Fruit fly (Drosophila melanogaster) whole organism, prepupa: ENCODE measurements around the gene CG45544.

Experiments used
- Blimp-1 ChIP-seq: fragments of 200-800 bp; sonication (Bioruptor generic); optimal IDR thresholded peaks from 3 replicates; lab custom pipeline; 2017; ENCODE audit warnings: missing biosample characterization, missing genetic modification characterization, mild to moderate bottlenecking, moderate library complexity, missing genetic modification reagents
- CG10669 ChIP-seq: fragments of 200-800 bp; sonication (Bioruptor generic); optimal IDR thresholded peaks from 3 replicates; lab custom pipeline; 2018; ENCODE audit warnings: missing biosample characterization, mild to moderate bottlenecking, missing genetic modification characterization, moderate library complexity
- CG11762 ChIP-seq: fragments of 200-800 bp; sonication (Bioruptor generic); optimal IDR thresholded peaks from 3 replicates; lab custom pipeline; 2016; ENCODE audit warnings: missing biosample characterization, missing genetic modification characterization; ENCODE audit not compliant: insufficient read depth
- CG11902 ChIP-seq: fragments of 200-800 bp; sonication (Bioruptor generic); optimal IDR thresholded peaks from 3 replicates; lab custom pipeline; 2016; ENCODE audit warnings: missing biosample characterization, missing genetic modification characterization
- CG15336 ChIP-seq: fragments of 200-800 bp; sonication (Bioruptor generic); IDR thresholded peaks from 2 replicates; pipeline ENCODE4 v1.3.6; 2022; ENCODE audit warnings: missing biosample characterization, missing genetic modification characterization
- CG16779 ChIP-seq: fragments of 200-800 bp; sonication (Bioruptor generic); optimal IDR thresholded peaks from 3 replicates; lab custom pipeline; 2017; ENCODE audit warnings: missing biosample characterization, mild to moderate bottlenecking, missing genetic modification characterization
- CG3032 ChIP-seq: fragments of 200-800 bp; optimal IDR thresholded peaks from 2 replicates; lab custom pipeline; 2019; ENCODE audit warnings: missing biosample characterization, mild to moderate bottlenecking, missing genetic modification characterization, moderate library complexity
- CG31627 ChIP-seq: fragments of 200-800 bp; sonication (Bioruptor generic); optimal IDR thresholded peaks from 3 replicates; lab custom pipeline; 2016; ENCODE audit warnings: missing biosample characterization, missing genetic modification characterization
- CG32006 ChIP-seq: fragments of 200-800 bp; sonication (Bioruptor generic); optimal IDR thresholded peaks from 3 replicates; lab custom pipeline; 2017; ENCODE audit warnings: missing biosample characterization, mild to moderate bottlenecking, missing genetic modification characterization
- CG6163 ChIP-seq: fragments of 200-800 bp; sonication (Bioruptor generic); IDR thresholded peaks from 3 replicates; pipeline ENCODE4 v1.3.6; 2022; ENCODE audit warnings: missing biosample characterization, missing genetic modification characterization
- CG6854 ChIP-seq: fragments of 200-800 bp; sonication (Bioruptor generic); optimal IDR thresholded peaks from 2 replicates; lab custom pipeline; 2017; ENCODE audit warnings: missing biosample characterization, mild to moderate bottlenecking, missing genetic modification characterization
- CG7368 ChIP-seq: fragments of 200-800 bp; sonication (Bioruptor generic); optimal IDR thresholded peaks from 3 replicates; lab custom pipeline; 2016; ENCODE audit warnings: missing biosample characterization, missing genetic modification characterization
- CG8119 ChIP-seq: fragments of 200-800 bp; sonication (Bioruptor generic); IDR thresholded peaks from 3 replicates; pipeline ENCODE4 v1.3.6; 2022; ENCODE audit warnings: missing biosample characterization, missing genetic modification characterization
- CG8632 ChIP-seq: fragments of 200-800 bp; sonication (Bioruptor generic); optimal IDR thresholded peaks from 3 replicates; lab custom pipeline; 2016; ENCODE audit warnings: missing biosample characterization, missing genetic modification characterization
- Eip78C ChIP-seq: fragments of 200-800 bp; sonication (Bioruptor generic); peaks from one replicate; lab custom pipeline; 2016; ENCODE audit warnings: missing biosample characterization, missing genetic modification characterization
- Eip93F ChIP-seq: fragments of 200-800 bp; sonication (Bioruptor generic); optimal IDR thresholded peaks from 2 replicates; lab custom pipeline; 2016; ENCODE audit warnings: missing biosample characterization, mild to moderate bottlenecking, missing genetic modification characterization
- Ets21C ChIP-seq: fragments of 200-800 bp; sonication (Bioruptor generic); optimal IDR thresholded peaks from 3 replicates; lab custom pipeline; 2016; ENCODE audit warnings: missing biosample characterization, missing genetic modification characterization
- Ets96B ChIP-seq: fragments of 200-800 bp; optimal IDR thresholded peaks from 2 replicates; lab custom pipeline; 2019; ENCODE audit warnings: missing biosample characterization, mild to moderate bottlenecking, missing genetic modification characterization, moderate library complexity
- Hr38 ChIP-seq: sonication (Bioruptor generic); optimal IDR thresholded peaks from 2 replicates; lab custom pipeline; 2016; ENCODE audit warnings: missing biosample characterization, missing genetic modification characterization
- Hr39 ChIP-seq: fragments of 200-800 bp; sonication (Bioruptor generic); optimal IDR thresholded peaks from 2 replicates; lab custom pipeline; 2016; ENCODE audit warnings: missing biosample characterization, missing genetic modification characterization
- Lpt ChIP-seq: fragments of 200-800 bp; sonication (Bioruptor generic); optimal IDR thresholded peaks from 3 replicates; lab custom pipeline; 2016; ENCODE audit warnings: missing biosample characterization, missing genetic modification characterization
- Met ChIP-seq: fragments of 200-800 bp; sonication (Bioruptor generic); optimal IDR thresholded peaks from 3 replicates; lab custom pipeline; 2016; ENCODE audit warnings: missing biosample characterization, missing genetic modification characterization
- Sox102F ChIP-seq: fragments of 200-800 bp; sonication (Bioruptor generic); optimal IDR thresholded peaks from 2 replicates; lab custom pipeline; 2016; ENCODE audit warnings: missing biosample characterization, mild to moderate bottlenecking, missing genetic modification characterization
- dac ChIP-seq: fragments of 200-800 bp; sonication (Bioruptor generic); optimal IDR thresholded peaks from 2 replicates; lab custom pipeline; 2017; ENCODE audit warnings: missing biosample characterization, mild to moderate bottlenecking, missing genetic modification characterization
- dsx ChIP-seq: fragments of 200-800 bp; optimal IDR thresholded peaks from 3 replicates; lab custom pipeline; 2019; ENCODE audit warnings: missing biosample characterization, mild to moderate bottlenecking, missing genetic modification characterization, moderate library complexity; ENCODE audit not compliant: poor library complexity, severe bottlenecking
- eg ChIP-seq: fragments of 200-800 bp; sonication (Bioruptor generic); IDR thresholded peaks from 3 replicates; pipeline ENCODE4 v1.3.6; 2022; ENCODE audit warnings: missing biosample characterization, missing genetic modification characterization
- esn ChIP-seq: fragments of 200-800 bp; sonication (Bioruptor generic); optimal IDR thresholded peaks from 2 replicates; lab custom pipeline; 2016; ENCODE audit warnings: missing biosample characterization, mild to moderate bottlenecking, missing genetic modification characterization, moderate library complexity
- fd59A ChIP-seq: fragments of 200-800 bp; sonication (Bioruptor generic); optimal IDR thresholded peaks from 2 replicates; lab custom pipeline; 2017; ENCODE audit warnings: missing biosample characterization, mild to moderate bottlenecking, missing genetic modification characterization, missing genetic modification reagents
- fd85E ChIP-seq: fragments of 200-800 bp; sonication (Bioruptor generic); optimal IDR thresholded peaks from 3 replicates; lab custom pipeline; 2016; ENCODE audit warnings: missing biosample characterization, missing genetic modification characterization
- fkh ChIP-seq: fragments of 200-800 bp; sonication (Bioruptor generic); optimal IDR thresholded peaks from 3 replicates; lab custom pipeline; 2017; ENCODE audit warnings: missing biosample characterization, mild to moderate bottlenecking, missing genetic modification characterization, moderate library complexity
- lz ChIP-seq: fragments of 200-800 bp; sonication (Bioruptor generic); optimal IDR thresholded peaks from 3 replicates; lab custom pipeline; 2016; ENCODE audit warnings: missing biosample characterization, missing genetic modification characterization
- salr ChIP-seq, 2 experiments: fragments of 200-800 bp; sonication (Bioruptor generic); optimal IDR thresholded peaks; 3 replicates each; lab custom pipeline; 2016 to 2018; ENCODE audit warnings: missing biosample characterization in 2 of 2, missing genetic modification characterization in 2 of 2, mild to moderate bottlenecking in 1 of 2
- svp ChIP-seq: fragments of 200-800 bp; sonication (Bioruptor generic); peaks from one replicate; lab custom pipeline; 2016; ENCODE audit warnings: missing biosample characterization, missing genetic modification characterization
- topi ChIP-seq: fragments of 200-800 bp; sonication (Bioruptor generic); optimal IDR thresholded peaks from 3 replicates; lab custom pipeline; 2016; ENCODE audit warnings: missing biosample characterization, missing genetic modification characterization
- vri ChIP-seq: fragments of 200-800 bp; sonication (Bioruptor generic); optimal IDR thresholded peaks from 3 replicates; lab custom pipeline; 2016; ENCODE audit warnings: missing biosample characterization, mild to moderate bottlenecking, missing genetic modification characterization

Gene CG45544

DNA sequence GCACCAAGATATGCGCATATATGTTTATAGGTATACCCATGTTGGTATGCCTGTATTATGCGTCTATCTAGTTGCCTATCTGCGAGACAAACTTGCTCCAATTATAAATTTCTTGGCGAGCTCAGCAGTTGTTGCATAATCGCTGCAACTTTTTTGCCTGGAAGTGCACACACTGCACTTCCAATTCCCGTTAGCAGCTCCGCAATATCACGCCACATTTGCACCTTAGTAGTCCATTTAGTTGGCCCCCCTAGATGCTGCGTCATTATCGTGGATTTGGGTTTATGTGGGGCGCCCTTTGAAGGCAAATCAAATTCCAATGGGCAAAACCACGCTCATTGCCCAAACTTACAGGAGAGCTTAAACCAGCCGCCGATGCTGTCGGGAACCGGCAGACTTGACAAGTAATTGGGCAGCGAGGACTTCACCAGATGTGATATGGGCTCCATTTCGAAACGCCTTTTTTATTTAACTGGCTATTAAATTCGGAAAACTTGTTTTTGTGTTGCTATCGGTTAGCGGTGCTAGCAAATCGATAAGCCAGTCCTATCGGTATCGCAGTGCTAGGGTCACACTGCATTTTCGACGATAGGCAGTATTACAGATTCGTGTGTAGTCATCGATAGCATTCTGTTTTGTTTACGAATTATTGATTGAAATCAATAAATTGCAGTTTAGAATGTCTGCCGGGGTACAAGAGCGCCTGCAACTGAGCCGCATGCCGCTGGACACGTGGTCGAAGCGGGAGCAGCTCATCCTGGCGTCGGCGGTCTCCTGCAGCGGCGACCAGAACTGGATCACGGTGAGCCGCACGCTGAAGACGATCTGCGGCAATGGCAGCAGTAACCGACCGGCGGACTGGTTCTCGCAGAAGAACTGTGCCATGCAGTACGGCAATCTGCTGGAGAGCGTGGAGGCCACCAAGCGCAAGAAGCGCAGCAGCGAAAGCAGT, 33.1 kb upstream of the CG45544 start, which contains the start of the genes Cisd2 and Brd8:
Gene Cisd2 (minus strand): TSS at position 538 of the 952 bp plus-strand sequence.
Gene Brd8 (plus strand): TSS at position 595 of the 952 bp plus-strand sequence.
- TF ChIP-seq topi (no peak), vri (GFP tag; lab: Kevin White, UChicago) (peak; percentile 10), Sox102F (GFP tag; lab: Kevin White, UChicago) (no peak), salr (GFP tag; optimal IDR thresholded peaks at IDR 0.05; lab: Kevin White, UChicago) (no peak), esn (peak; percentile 6), Eip93F (GFP tag; lab: Kevin White, UChicago) (no peak), lz (no peak), eg (no peak), fkh (GFP tag; lab: Kevin White, UChicago) (peak; percentile 44), Lpt (GFP tag; lab: Kevin White, UChicago) (no peak), CG31627 (GFP tag; lab: Kevin White, UChicago) (no peak), CG3032 (no peak), CG11762 (GFP tag; lab: Kevin White, UChicago) (no peak), Hr38 (GFP tag; lab: Kevin White, UChicago) (no peak), Ets96B (tag; lab: Kevin White, UChicago) (no peak), svp (no peak), CG16779 (no peak), Eip78C (GFP tag; lab: Kevin White, UChicago) (peak; percentile 48), Blimp-1 (GFP tag; lab: Kevin White, UChicago) (no peak), fd59A (GFP tag; lab: Kevin White, UChicago) (no peak)

DNA sequence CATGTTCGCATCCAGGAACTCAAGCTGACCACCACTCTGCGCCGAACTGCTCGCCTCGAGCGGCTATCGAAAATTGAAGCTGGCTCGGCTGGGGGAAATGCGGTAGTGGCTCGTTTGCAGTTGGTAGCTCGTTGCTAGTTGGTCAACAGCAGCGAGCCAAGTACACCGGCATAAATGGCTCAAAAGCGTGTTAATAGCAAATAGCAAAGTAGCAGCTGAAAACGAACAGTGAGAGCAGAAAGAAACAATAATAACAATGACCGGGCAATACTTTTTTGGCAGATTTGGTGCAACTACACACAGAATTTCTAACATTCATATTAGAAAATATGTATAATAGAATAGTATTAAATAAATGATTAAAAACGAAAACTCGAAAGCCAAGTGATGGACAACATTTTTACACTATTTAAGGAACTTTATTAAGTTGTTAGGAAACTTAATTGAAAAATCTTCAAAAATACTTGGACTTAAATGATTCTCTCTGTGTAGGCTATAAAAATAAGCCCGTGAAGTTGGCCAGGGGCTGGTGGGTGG, 28.5 kb upstream of the CG45544 start, which contains the start of gene CG14507:
Gene CG14507 (minus strand): TSS at position 51 of the 537 bp plus-strand sequence.
- TF ChIP-seq Met (GFP tag; lab: Kevin White, UChicago) (no peak), CG11762 (GFP tag; lab: Kevin White, UChicago) (no peak), CG10669 (GFP tag; lab: Kevin White, UChicago) (no peak), CG15336 (peak; percentile 74), Hr38 (GFP tag; lab: Kevin White, UChicago) (no peak), Hr39 (no peak), Sox102F (GFP tag; lab: Kevin White, UChicago) (no peak), CG3032 (no peak), CG6163 (GFP tag; lab: Robert Waterston, UW) (no peak), eg (peak; percentile 25; the same call in 1 of the 3 replicates), CG8119 (GFP tag; lab: Robert Waterston, UW) (peak; percentile 69)

dm6 chr3R:29228745-29229448, 27.4 kb upstream of the CG45544 start, which contains the start of gene Usp1:
Gene Usp1, plus strand, starts transcription at chr3R:29229161.
- no peak for TF ChIP-seq Sox102F (GFP tag; lab: Kevin White, UChicago)
- TF ChIP-seq CG11902 (GFP tag; lab: Kevin White, UChicago): no peak
- no peak for TF ChIP-seq Met (GFP tag; lab: Kevin White, UChicago)
- TF ChIP-seq Blimp-1 (GFP tag; lab: Kevin White, UChicago): peak; percentile 73
- no peak for TF ChIP-seq fd85E (GFP tag; lab: Kevin White, UChicago)
- no peak for TF ChIP-seq CG7368 (GFP tag; lab: Kevin White, UChicago)
- TF ChIP-seq CG8632 (GFP tag; lab: Kevin White, UChicago): no peak
- no peak for TF ChIP-seq CG32006 (GFP tag; lab: Kevin White, UChicago)
- peak; percentile 26 for TF ChIP-seq fkh (GFP tag; lab: Kevin White, UChicago)
- no peak for TF ChIP-seq dsx (GFP tag; lab: Kevin White, UChicago)
- no peak for TF ChIP-seq Ets21C (GFP tag; lab: Kevin White, UChicago)
- TF ChIP-seq salr (GFP tag; optimal IDR thresholded peaks at IDR 0.05; lab: Kevin White, UChicago): no peak
- no peak for TF ChIP-seq dac
- TF ChIP-seq CG6854 (GFP tag; lab: Kevin White, UChicago): no peak
- TF ChIP-seq, all 60 proteins: peak for 2
